Worm (Caenorhabditis elegans): ENCODE data around the gene Y57E12AL.6.
A peak's percentile ranks its signal among the peaks of the same experiment; 100 is the strongest.

The Y57E12AL.6 gene

DNA sequence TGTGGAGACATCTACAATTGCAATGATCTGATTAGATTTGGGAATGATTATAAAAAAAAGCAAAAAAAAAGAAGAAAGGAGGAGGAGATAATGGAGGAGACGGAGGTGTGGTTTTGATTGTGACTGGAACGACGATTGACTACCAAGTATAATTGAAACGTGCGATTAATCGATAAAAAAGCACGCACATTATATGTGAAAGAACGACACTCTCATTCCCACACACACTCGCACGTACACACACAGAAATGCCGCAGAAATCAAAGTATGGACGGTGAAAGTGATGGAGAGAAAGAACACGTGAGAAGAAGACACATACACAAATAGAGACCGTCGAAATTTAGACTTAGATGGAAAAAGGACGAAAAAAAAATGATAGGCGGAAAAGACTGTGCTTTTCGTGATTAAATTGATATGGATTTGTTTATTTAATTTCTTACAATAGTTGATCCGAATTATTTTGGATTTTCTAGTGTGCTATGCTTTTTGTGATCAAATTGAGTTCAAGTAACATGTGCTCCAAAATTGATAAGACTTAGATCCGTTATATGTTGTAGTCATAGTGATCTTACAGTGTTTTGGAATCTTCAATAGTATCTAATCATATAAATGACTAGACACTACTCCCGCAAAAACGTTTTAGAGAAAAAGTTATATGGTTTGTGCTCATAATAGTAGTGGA, 33.6 kb upstream of the Y57E12AL.6 start, which contains the start of gene nhr-135:
TSS of gene nhr-135 (minus strand) at position 51 of the 682 bp plus-strand sequence.
- TF ChIP-seq ceh-13 (GFP tag; optimal IDR thresholded peaks at IDR 0.05) (no peak), aly-1 (tag; optimal IDR thresholded peaks at IDR 0.05) (no peak), F13C5.2 (tag; optimal IDR thresholded peaks at IDR 0.05) (no peak)

DNA sequence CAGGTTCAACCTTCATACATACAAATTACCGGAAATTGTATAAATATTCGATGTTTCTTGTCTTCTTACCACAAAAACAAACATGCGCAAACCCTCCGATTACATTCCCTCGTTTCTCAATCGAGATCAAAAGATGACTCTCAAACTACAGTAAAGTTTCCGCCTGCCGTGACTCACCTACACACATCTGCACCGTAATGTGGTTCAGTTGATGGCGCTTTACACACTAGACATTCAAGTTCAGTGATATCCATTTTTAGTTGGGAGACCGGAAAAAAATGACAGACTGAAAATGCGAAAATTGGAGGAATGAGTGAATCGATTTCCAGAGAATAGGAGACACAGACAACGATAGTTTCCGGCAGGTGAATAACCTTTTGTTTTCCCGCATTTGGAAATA, 31.0 kb upstream of the Y57E12AL.6 start, which contains the start of gene nhr-286:
TSS of gene nhr-286 (minus strand) at position 324 of the 400 bp plus-strand sequence.
- TF ChIP-seq ets-7 (tag; optimal IDR thresholded peaks at IDR 0.05) (no peak), sea-1 (GFP tag; conservative IDR thresholded peaks at IDR 0.05) (no peak), ceh-36 (tag; optimal IDR thresholded peaks at IDR 0.05) (no peak), ama-1 (optimal IDR thresholded peaks at IDR 0.05) (no peak), scrt-1 (GFP tag; IDR thresholded peaks at IDR 0.05) (no peak), aly-1 (tag; optimal IDR thresholded peaks at IDR 0.05) (no peak)

DNA sequence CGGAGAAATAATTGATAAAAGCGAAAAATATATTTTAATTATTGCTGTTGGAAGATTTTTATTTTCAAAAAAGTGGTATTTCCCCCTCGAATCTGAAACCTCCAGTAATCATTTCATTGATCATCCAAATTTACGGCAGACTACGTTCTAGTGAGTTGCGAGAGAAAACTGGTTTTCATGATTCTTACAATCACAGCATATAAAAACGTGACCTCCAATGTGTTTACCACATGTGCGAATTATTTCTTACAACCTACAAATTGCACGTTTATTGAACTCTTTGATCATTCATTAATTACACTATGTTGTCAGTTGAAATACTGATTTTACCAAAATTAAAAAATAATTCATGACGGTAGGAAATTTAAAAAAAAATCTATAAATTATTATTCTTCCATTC, 28.9 kb upstream of the Y57E12AL.6 start:
- no peak for TF ChIP-seq B0310.2 (tag; optimal IDR thresholded peaks at IDR 0.05)
- TF ChIP-seq hmg-4 (GFP tag; optimal IDR thresholded peaks at IDR 0.05), result no peak
- no peak for TF ChIP-seq tra-4 (tag; optimal IDR thresholded peaks at IDR 0.05)
- no peak for TF ChIP-seq ceh-36 (tag; optimal IDR thresholded peaks at IDR 0.05)
- TF ChIP-seq pes-1 (GFP tag; IDR thresholded peaks at IDR 0.05), result no peak
- TF ChIP-seq flt-1 (GFP tag; IDR thresholded peaks at IDR 0.05), result no peak
- no peak for TF ChIP-seq ama-1 (optimal IDR thresholded peaks at IDR 0.05)
- TF ChIP-seq aly-1 (tag; optimal IDR thresholded peaks at IDR 0.05), result no peak
- no peak for TF ChIP-seq scrt-1 (GFP tag; IDR thresholded peaks at IDR 0.05)
- no peak for TF ChIP-seq sea-1 (GFP tag; conservative IDR thresholded peaks at IDR 0.05)
- TF ChIP-seq hmbx-1 (tag; optimal IDR thresholded peaks at IDR 0.05), result no peak
- TF ChIP-seq tbx-11 (GFP tag; IDR thresholded peaks at IDR 0.05), result no peak
- TF ChIP-seq tbx-37 (GFP tag; conservative IDR thresholded peaks at IDR 0.05), result no peak
- no peak for TF ChIP-seq ets-7 (tag; optimal IDR thresholded peaks at IDR 0.05)
- TF ChIP-seq hnd-1 (tag; optimal IDR thresholded peaks at IDR 0.05), result no peak
- no peak for TF ChIP-seq ceh-13 (GFP tag; optimal IDR thresholded peaks at IDR 0.05)
- TF ChIP-seq F13C5.2 (tag; optimal IDR thresholded peaks at IDR 0.05), result no peak

DNA sequence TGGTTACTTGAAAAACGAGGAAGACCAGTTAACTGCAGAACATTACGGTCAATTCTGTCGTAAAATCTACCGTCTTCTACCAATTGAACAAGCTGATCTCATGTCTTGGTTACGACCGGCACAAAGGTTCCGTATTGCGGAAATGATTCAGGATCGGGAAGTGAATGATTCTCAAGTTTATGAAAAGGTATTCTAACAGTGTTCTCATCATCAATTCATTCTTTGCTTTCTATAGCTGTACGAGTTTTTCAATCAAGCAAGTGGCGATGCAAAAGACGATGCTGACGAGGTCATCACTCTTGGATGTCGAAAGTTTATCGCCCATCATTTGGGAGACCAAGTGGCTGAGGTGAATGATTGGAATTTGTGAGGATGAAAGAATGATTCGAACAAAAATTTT, 27.1 kb upstream of the Y57E12AL.6 start:
- TF ChIP-seq pes-1 (GFP tag; IDR thresholded peaks at IDR 0.05), result no peak
- TF ChIP-seq ets-7 (tag; optimal IDR thresholded peaks at IDR 0.05), result no peak
- TF ChIP-seq aly-1 (tag; optimal IDR thresholded peaks at IDR 0.05), result no peak
- no peak for TF ChIP-seq flt-1 (GFP tag; IDR thresholded peaks at IDR 0.05)
- no peak for TF ChIP-seq hmg-4 (GFP tag; optimal IDR thresholded peaks at IDR 0.05)
- TF ChIP-seq tbx-37 (GFP tag; conservative IDR thresholded peaks at IDR 0.05), result no peak
- TF ChIP-seq sea-1 (GFP tag; conservative IDR thresholded peaks at IDR 0.05), result no peak
- TF ChIP-seq F13C5.2 (tag; optimal IDR thresholded peaks at IDR 0.05), result no peak
- TF ChIP-seq ama-1 (optimal IDR thresholded peaks at IDR 0.05), result no peak
- TF ChIP-seq tra-4 (tag; optimal IDR thresholded peaks at IDR 0.05), result no peak

DNA sequence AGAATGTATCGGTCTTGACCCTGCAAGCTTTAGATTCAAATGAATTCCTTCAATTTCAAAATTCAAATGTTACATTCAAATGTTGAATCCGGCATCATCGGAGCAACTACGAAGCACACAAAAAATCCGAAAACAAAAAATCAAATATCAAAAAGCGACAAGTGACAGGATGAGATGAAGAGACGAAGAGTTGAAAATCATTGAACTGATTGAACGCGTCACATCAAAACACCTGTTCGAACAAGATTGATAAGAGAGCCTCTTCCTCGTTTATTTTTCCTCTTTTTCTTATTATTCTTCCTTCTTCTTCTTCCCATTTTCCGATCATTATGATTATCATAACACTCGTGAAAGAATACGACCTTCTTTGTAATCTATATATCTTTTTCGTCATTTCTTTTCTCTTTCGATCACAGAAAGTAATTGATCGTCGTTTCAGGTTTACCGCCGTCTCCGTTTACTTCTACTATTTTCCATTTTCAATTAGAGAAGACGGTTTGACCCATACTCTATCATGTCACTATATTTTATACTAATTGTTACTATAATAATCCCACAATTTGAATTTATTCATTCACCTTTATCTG, 25.3 kb upstream of the Y57E12AL.6 start, which contains the start of gene VC5.2:
TSS of gene VC5.2 (plus strand) at position 439 of the 587 bp plus-strand sequence.
- TF ChIP-seq tbx-37 (GFP tag; conservative IDR thresholded peaks at IDR 0.05) (no peak), sea-1 (GFP tag; conservative IDR thresholded peaks at IDR 0.05) (no peak), tra-4 (tag; optimal IDR thresholded peaks at IDR 0.05) (no peak), ama-1 (optimal IDR thresholded peaks at IDR 0.05) (no peak), hmg-4 (GFP tag; optimal IDR thresholded peaks at IDR 0.05) (no peak), tbx-11 (GFP tag; IDR thresholded peaks at IDR 0.05) (no peak), flt-1 (GFP tag; IDR thresholded peaks at IDR 0.05) (no peak), pes-1 (GFP tag; IDR thresholded peaks at IDR 0.05) (no peak), ceh-13 (GFP tag; optimal IDR thresholded peaks at IDR 0.05) (no peak), ets-7 (tag; optimal IDR thresholded peaks at IDR 0.05) (no peak), ceh-36 (tag; optimal IDR thresholded peaks at IDR 0.05) (no peak)

DNA sequence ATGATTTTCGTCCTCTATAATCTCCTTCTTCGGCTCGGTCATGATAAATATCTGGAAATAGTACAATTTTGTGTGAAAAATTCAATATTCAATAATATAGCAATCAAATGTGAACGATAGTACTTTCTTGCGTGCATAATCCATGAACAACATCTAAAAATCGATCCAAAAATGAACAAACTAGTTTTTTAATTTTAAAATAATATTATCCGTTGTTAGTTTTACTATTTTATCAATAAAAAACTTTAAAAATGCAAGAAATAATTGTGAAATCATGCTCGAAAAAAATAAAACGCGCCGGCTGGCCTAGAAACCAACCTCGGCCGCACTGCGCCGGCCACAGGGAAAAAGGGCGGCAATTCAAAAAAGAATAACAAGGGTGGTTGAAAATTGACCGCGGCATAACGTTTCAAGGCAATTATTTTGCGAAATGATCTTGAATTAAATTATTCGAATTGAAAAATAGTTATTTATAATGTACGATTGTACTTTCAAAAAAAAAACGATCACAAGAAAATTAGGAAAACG, 24.4 kb upstream of the Y57E12AL.6 start, which contains the start of gene mys-1:
TSS of gene mys-1 (minus strand) at position 51 of the 528 bp plus-strand sequence.
- TF ChIP-seq tbx-37 (GFP tag; conservative IDR thresholded peaks at IDR 0.05) (peak; percentile 67), aly-1 (tag; optimal IDR thresholded peaks at IDR 0.05) (no peak), F13C5.2 (tag; optimal IDR thresholded peaks at IDR 0.05) (peak; percentile 39), hmg-4 (GFP tag; optimal IDR thresholded peaks at IDR 0.05) (peak; percentile 43)

DNA sequence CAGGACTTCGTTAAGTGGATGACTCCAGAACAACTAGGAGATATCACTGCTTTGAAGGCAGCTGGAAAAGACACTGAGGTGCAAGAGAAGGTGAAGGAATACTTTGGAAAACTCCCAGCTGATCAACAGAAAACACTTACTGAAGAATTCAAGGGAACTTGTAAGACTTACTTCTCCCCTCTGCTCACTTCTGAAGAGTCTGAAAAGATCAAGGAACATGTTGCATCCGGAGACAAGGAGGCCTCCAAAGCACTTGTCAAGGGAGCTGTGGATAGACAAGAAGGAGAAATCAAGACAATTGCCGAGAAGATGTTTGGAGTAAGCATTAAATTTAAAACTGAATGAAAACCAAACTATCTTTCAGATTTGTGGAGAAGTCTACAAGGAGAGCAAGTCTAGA, 19.1 kb upstream of the Y57E12AL.6 start:
- TF ChIP-seq hmg-4 (GFP tag; optimal IDR thresholded peaks at IDR 0.05) (no peak), B0310.2 (tag; optimal IDR thresholded peaks at IDR 0.05) (no peak), ets-7 (tag; optimal IDR thresholded peaks at IDR 0.05) (no peak), F13C5.2 (tag; optimal IDR thresholded peaks at IDR 0.05) (no peak), ama-1 (optimal IDR thresholded peaks at IDR 0.05) (no peak), flt-1 (GFP tag; IDR thresholded peaks at IDR 0.05) (no peak), tra-4 (tag; optimal IDR thresholded peaks at IDR 0.05) (no peak), scrt-1 (GFP tag; IDR thresholded peaks at IDR 0.05) (no peak), ceh-13 (GFP tag; optimal IDR thresholded peaks at IDR 0.05) (no peak), tbx-37 (GFP tag; conservative IDR thresholded peaks at IDR 0.05) (no peak), aly-1 (tag; optimal IDR thresholded peaks at IDR 0.05) (no peak), pes-1 (GFP tag; IDR thresholded peaks at IDR 0.05) (no peak), hnd-1 (tag; optimal IDR thresholded peaks at IDR 0.05) (no peak), ceh-36 (tag; optimal IDR thresholded peaks at IDR 0.05) (no peak), hmbx-1 (tag; optimal IDR thresholded peaks at IDR 0.05) (no peak), tbx-11 (GFP tag; IDR thresholded peaks at IDR 0.05) (no peak), sea-1 (GFP tag; conservative IDR thresholded peaks at IDR 0.05) (no peak)
